Fruit fly (Drosophila melanogaster) whole organism, prepupa: ENCODE results near the gene CG10516.

ENCODE experiments used
- CG10631 ChIP-seq: fragments of 200-800 bp; sonication (Bioruptor generic); optimal IDR thresholded peaks from 2 replicates; lab custom pipeline; 2016; ENCODE audit warnings: missing biosample characterization, missing genetic modification characterization
- CG11294 ChIP-seq: fragments of 200-800 bp; sonication (Bioruptor generic); IDR thresholded peaks from 2 replicates; pipeline ENCODE4 v1.3.6; 2022; ENCODE audit warnings: missing biosample characterization, missing genetic modification characterization
- CG11762 ChIP-seq: fragments of 200-800 bp; sonication (Bioruptor generic); optimal IDR thresholded peaks from 3 replicates; lab custom pipeline; 2016; ENCODE audit warnings: missing biosample characterization, missing genetic modification characterization; ENCODE audit not compliant: insufficient read depth
- CG15336 ChIP-seq: fragments of 200-800 bp; sonication (Bioruptor generic); IDR thresholded peaks from 2 replicates; pipeline ENCODE4 v1.3.6; 2022; ENCODE audit warnings: missing biosample characterization, missing genetic modification characterization
- CG1621 ChIP-seq: fragments of 200-800 bp; sonication (Bioruptor generic); optimal IDR thresholded peaks from 3 replicates; lab custom pipeline; 2018; ENCODE audit warnings: missing biosample characterization, mild to moderate bottlenecking, missing genetic modification characterization
- CG16779 ChIP-seq: fragments of 200-800 bp; sonication (Bioruptor generic); optimal IDR thresholded peaks from 3 replicates; lab custom pipeline; 2017; ENCODE audit warnings: missing biosample characterization, mild to moderate bottlenecking, missing genetic modification characterization
- CG31627 ChIP-seq: fragments of 200-800 bp; sonication (Bioruptor generic); optimal IDR thresholded peaks from 3 replicates; lab custom pipeline; 2016; ENCODE audit warnings: missing biosample characterization, missing genetic modification characterization
- CG32006 ChIP-seq: fragments of 200-800 bp; sonication (Bioruptor generic); optimal IDR thresholded peaks from 3 replicates; lab custom pipeline; 2017; ENCODE audit warnings: missing biosample characterization, mild to moderate bottlenecking, missing genetic modification characterization
- CG3919 ChIP-seq: fragments of 200-800 bp; sonication (Bioruptor generic); optimal IDR thresholded peaks from 3 replicates; lab custom pipeline; 2016; ENCODE audit warnings: missing biosample characterization, missing genetic modification characterization
- CG6163 ChIP-seq: fragments of 200-800 bp; sonication (Bioruptor generic); IDR thresholded peaks from 3 replicates; pipeline ENCODE4 v1.3.6; 2022; ENCODE audit warnings: missing biosample characterization, missing genetic modification characterization
- CG6792 ChIP-seq: fragments of 200-800 bp; sonication (Bioruptor generic); optimal IDR thresholded peaks from 3 replicates; lab custom pipeline; 2016; ENCODE audit warnings: missing biosample characterization, missing genetic modification characterization
- CG6808 ChIP-seq: fragments of 200-800 bp; sonication (Bioruptor generic); optimal IDR thresholded peaks from 3 replicates; lab custom pipeline; 2017; ENCODE audit warnings: missing biosample characterization, missing genetic modification characterization, mild to moderate bottlenecking, moderate library complexity, missing genetic modification reagents
- CG8119 ChIP-seq: fragments of 200-800 bp; sonication (Bioruptor generic); IDR thresholded peaks from 3 replicates; pipeline ENCODE4 v1.3.6; 2022; ENCODE audit warnings: missing biosample characterization, missing genetic modification characterization
- CG8319 ChIP-seq: fragments of 200-800 bp; sonication (Bioruptor generic); optimal IDR thresholded peaks from 3 replicates; lab custom pipeline; 2016; ENCODE audit warnings: missing biosample characterization, missing genetic modification characterization
- CG8632 ChIP-seq: fragments of 200-800 bp; sonication (Bioruptor generic); optimal IDR thresholded peaks from 3 replicates; lab custom pipeline; 2016; ENCODE audit warnings: missing biosample characterization, missing genetic modification characterization
- CG9139 ChIP-seq: fragments of 200-800 bp; sonication (Bioruptor generic); optimal IDR thresholded peaks from 3 replicates; lab custom pipeline; 2017; ENCODE audit warnings: missing biosample characterization, mild to moderate bottlenecking, missing genetic modification characterization
- Eip78C ChIP-seq: fragments of 200-800 bp; sonication (Bioruptor generic); peaks from one replicate; lab custom pipeline; 2016; ENCODE audit warnings: missing biosample characterization, missing genetic modification characterization
- Ets21C ChIP-seq: fragments of 200-800 bp; sonication (Bioruptor generic); optimal IDR thresholded peaks from 3 replicates; lab custom pipeline; 2016; ENCODE audit warnings: missing biosample characterization, missing genetic modification characterization
- Gug ChIP-seq: fragments of 200-800 bp; sonication (Bioruptor generic); IDR thresholded peaks from 2 replicates; pipeline ENCODE4 v1.3.6; 2022; ENCODE audit warnings: missing biosample characterization, missing genetic modification characterization
- Hr38 ChIP-seq: sonication (Bioruptor generic); optimal IDR thresholded peaks from 2 replicates; lab custom pipeline; 2016; ENCODE audit warnings: missing biosample characterization, missing genetic modification characterization
- Hr39 ChIP-seq: fragments of 200-800 bp; sonication (Bioruptor generic); optimal IDR thresholded peaks from 2 replicates; lab custom pipeline; 2016; ENCODE audit warnings: missing biosample characterization, missing genetic modification characterization
- Hr4 ChIP-seq: fragments of 200-800 bp; sonication (Bioruptor generic); optimal IDR thresholded peaks from 3 replicates; lab custom pipeline; 2016; ENCODE audit warnings: missing biosample characterization, missing genetic modification characterization
- OdsH ChIP-seq: fragments of 200-800 bp; sonication (Bioruptor generic); optimal IDR thresholded peaks from 3 replicates; lab custom pipeline; 2016; ENCODE audit warnings: missing biosample characterization, missing genetic modification characterization
- Sox102F ChIP-seq: fragments of 200-800 bp; sonication (Bioruptor generic); optimal IDR thresholded peaks from 2 replicates; lab custom pipeline; 2016; ENCODE audit warnings: missing biosample characterization, mild to moderate bottlenecking, missing genetic modification characterization
- Sox14 ChIP-seq: fragments of 200-800 bp; sonication (Bioruptor generic); optimal IDR thresholded peaks from 3 replicates; lab custom pipeline; 2016; ENCODE audit warnings: missing biosample characterization, missing genetic modification characterization
- acj6 ChIP-seq: fragments of 200-800 bp; sonication (Bioruptor generic); optimal IDR thresholded peaks from 3 replicates; lab custom pipeline; 2016; ENCODE audit warnings: missing biosample characterization, missing genetic modification characterization
- eg ChIP-seq: fragments of 200-800 bp; sonication (Bioruptor generic); IDR thresholded peaks from 3 replicates; pipeline ENCODE4 v1.3.6; 2022; ENCODE audit warnings: missing biosample characterization, missing genetic modification characterization
- fd85E ChIP-seq: fragments of 200-800 bp; sonication (Bioruptor generic); optimal IDR thresholded peaks from 3 replicates; lab custom pipeline; 2016; ENCODE audit warnings: missing biosample characterization, missing genetic modification characterization
- fkh ChIP-seq: fragments of 200-800 bp; sonication (Bioruptor generic); optimal IDR thresholded peaks from 3 replicates; lab custom pipeline; 2017; ENCODE audit warnings: missing biosample characterization, mild to moderate bottlenecking, missing genetic modification characterization, moderate library complexity
- net ChIP-seq: fragments of 200-800 bp; sonication (Bioruptor generic); optimal IDR thresholded peaks from 3 replicates; lab custom pipeline; 2016; ENCODE audit warnings: missing biosample characterization, missing genetic modification characterization
- salr ChIP-seq, 2 experiments: fragments of 200-800 bp; sonication (Bioruptor generic); optimal IDR thresholded peaks; 3 replicates each; lab custom pipeline; 2016 to 2018; ENCODE audit warnings: missing biosample characterization in 2 of 2, missing genetic modification characterization in 2 of 2, mild to moderate bottlenecking in 1 of 2
- svp ChIP-seq: fragments of 200-800 bp; sonication (Bioruptor generic); peaks from one replicate; lab custom pipeline; 2016; ENCODE audit warnings: missing biosample characterization, missing genetic modification characterization
- topi ChIP-seq: fragments of 200-800 bp; sonication (Bioruptor generic); optimal IDR thresholded peaks from 3 replicates; lab custom pipeline; 2016; ENCODE audit warnings: missing biosample characterization, missing genetic modification characterization
- vri ChIP-seq: fragments of 200-800 bp; sonication (Bioruptor generic); optimal IDR thresholded peaks from 3 replicates; lab custom pipeline; 2016; ENCODE audit warnings: missing biosample characterization, mild to moderate bottlenecking, missing genetic modification characterization

The CG10516 gene

dm6 chr3L:15977565-15977964 lies 9.6 kb downstream of the CG10516 start (continued):
- TF ChIP-seq Hr39 (peak; percentile 56), CG15336 (GFP tag; lab: Robert Waterston, UW) (peak; percentile 53; the same call in 1 of the 2 replicates), svp (GFP tag; lab: Kevin White, UChicago) (peak; percentile 81), Eip78C (GFP tag; lab: Kevin White, UChicago) (peak; percentile 85), salr (GFP tag; optimal IDR thresholded peaks at IDR 0.05; lab: Kevin White, UChicago) (no peak), CG3919 (GFP tag; lab: Kevin White, UChicago) (no peak), CG8319 (GFP tag; lab: Kevin White, UChicago) (no peak), acj6 (peak; percentile 50), CG11762 (GFP tag; lab: Kevin White, UChicago) (peak; percentile 25), eg (peak; percentile 81), CG31627 (GFP tag; lab: Kevin White, UChicago) (peak; percentile 66), Ets21C (GFP tag; lab: Kevin White, UChicago) (peak; percentile 16)
- TF ChIP-seq, all 60 proteins: peak for 30

dm6 chr3L:15978224-15978623 lies 10.2 kb downstream of the CG10516 start, which contains the start of gene CG17028:
Gene CG17028, plus strand, starts transcription at chr3L:15978524.
- TF ChIP-seq net (GFP tag; lab: Kevin White, UChicago) = no peak
- TF ChIP-seq svp (GFP tag; lab: Kevin White, UChicago) = no peak
- TF ChIP-seq CG10631 = no peak
- no peak for TF ChIP-seq OdsH (GFP tag; lab: Kevin White, UChicago)
- no peak for TF ChIP-seq Ets21C (GFP tag; lab: Kevin White, UChicago)
- no peak for TF ChIP-seq eg
- no peak for TF ChIP-seq CG16779 (tag; lab: Kevin White, UChicago)
- no peak for TF ChIP-seq CG9139 (GFP tag; lab: Kevin White, UChicago)
- TF ChIP-seq CG6808 = no peak
- TF ChIP-seq vri (GFP tag; lab: Kevin White, UChicago) = no peak
- no peak for TF ChIP-seq salr (GFP tag; optimal IDR thresholded peaks at IDR 0.05; lab: Kevin White, UChicago)
- TF ChIP-seq CG6163 (GFP tag; lab: Robert Waterston, UW) = no peak
- no peak for TF ChIP-seq CG6792 (GFP tag; lab: Kevin White, UChicago)
- TF ChIP-seq Hr4 (GFP tag; lab: Kevin White, UChicago) = no peak
- no peak for TF ChIP-seq CG3919 (GFP tag; lab: Kevin White, UChicago)
- TF ChIP-seq Sox102F (GFP tag; lab: Kevin White, UChicago) = no peak
- no peak for TF ChIP-seq CG8119

- TF ChIP-seq CG11294 (GFP tag; lab: Robert Waterston, UW) (no peak), CG6792 (GFP tag; lab: Kevin White, UChicago) (no peak), CG32006 (GFP tag; lab: Kevin White, UChicago) (no peak), CG8319 (GFP tag; lab: Kevin White, UChicago) (no peak), CG8632 (GFP tag; lab: Kevin White, UChicago) (no peak), vri (GFP tag; lab: Kevin White, UChicago) (peak; percentile 21), fkh (GFP tag; lab: Kevin White, UChicago) (no peak), Hr4 (GFP tag; lab: Kevin White, UChicago) (no peak), svp (GFP tag; lab: Kevin White, UChicago) (peak; percentile 99), Sox14 (GFP tag; lab: Kevin White, UChicago) (no peak), Hr38 (GFP tag; lab: Kevin White, UChicago) (no peak), CG1621 (no peak), net (GFP tag; lab: Kevin White, UChicago) (no peak), CG11762 (GFP tag; lab: Kevin White, UChicago) (no peak)
These were observed 11.2 kb downstream of the CG10516 start for dm6 chr3L:15979240-15979639.

- peak; percentile 51 for TF ChIP-seq fkh (GFP tag; lab: Kevin White, UChicago)
- no peak for TF ChIP-seq topi (GFP tag; lab: Kevin White, UChicago)
These were observed 11.9 kb downstream of the CG10516 start, which contains the start of gene CG17027 for dm6 chr3L:15979912-15980311. Gene CG17027, plus strand, starts transcription at chr3L:15980100.

dm6 chr3L:15981403-15981802 lies 13.4 kb downstream of the CG10516 start:
- TF ChIP-seq Gug (GFP tag; lab: Robert Waterston, UW) = no peak
- no peak for TF ChIP-seq fd85E
- peak; percentile 9 for TF ChIP-seq vri (GFP tag; lab: Kevin White, UChicago)
- no peak for TF ChIP-seq salr (GFP tag; optimal IDR thresholded peaks at IDR 0.05; lab: Kevin White, UChicago)
- TF ChIP-seq, all 60 proteins: peak for 1
